Fruit fly (Drosophila melanogaster) whole organism, pupa: Measurements from ENCODE around the gene CG6178.

Experiments used
- CG10348 ChIP-seq: fragments of 200-800 bp; sonication (Bioruptor generic); IDR thresholded peaks from 2 replicates; pipeline ENCODE4 v1.3.6; 2022; ENCODE audit warnings: missing biosample characterization, missing genetic modification characterization
- CG12605 ChIP-seq: fragments of 200-800 bp; sonication (Bioruptor generic); IDR thresholded peaks from 2 replicates; pipeline ENCODE4 v1.3.6; 2022; ENCODE audit warnings: missing biosample characterization, missing genetic modification characterization
- CG13204 ChIP-seq: fragments of 200-800 bp; sonication (Bioruptor generic); optimal IDR thresholded peaks from 2 replicates; lab custom pipeline; 2018; ENCODE audit warnings: missing biosample characterization, mild to moderate bottlenecking, missing genetic modification characterization, moderate library complexity
- CG14655 ChIP-seq: fragments of 200-800 bp; sonication (Bioruptor generic); optimal IDR thresholded peaks from 3 replicates; lab custom pipeline; 2017; ENCODE audit warnings: mild to moderate bottlenecking, missing biosample characterization, missing genetic modification reagents, missing genetic modification characterization
- CG15710 ChIP-seq: fragments of 200-800 bp; sonication (Bioruptor generic); optimal IDR thresholded peaks from 2 replicates; lab custom pipeline; 2018; ENCODE audit warnings: missing biosample characterization, mild to moderate bottlenecking, missing genetic modification characterization, moderate library complexity
- CG17806 ChIP-seq: fragments of 200-800 bp; sonication (Bioruptor generic); optimal IDR thresholded peaks from 2 replicates; lab custom pipeline; 2018; ENCODE audit warnings: missing biosample characterization, mild to moderate bottlenecking, missing genetic modification characterization, moderate library complexity
- CG32121 ChIP-seq: fragments of 200-800 bp; sonication (Bioruptor generic); IDR thresholded peaks from 2 replicates; pipeline ENCODE4 v1.3.6; 2022; ENCODE audit warnings: missing biosample characterization, missing genetic modification characterization
- CG34367 ChIP-seq: fragments of 200-800 bp; sonication (Bioruptor generic); optimal IDR thresholded peaks from 2 replicates; lab custom pipeline; 2018; ENCODE audit warnings: missing biosample characterization, mild to moderate bottlenecking, missing genetic modification characterization
- CG4496 ChIP-seq: fragments of 200-800 bp; sonication (Bioruptor generic); IDR thresholded peaks from 3 replicates; pipeline ENCODE4 v1.3.6; 2022; ENCODE audit warnings: missing biosample characterization, missing genetic modification characterization
- CG8159 ChIP-seq: fragments of 200-800 bp; sonication (Bioruptor generic); optimal IDR thresholded peaks from 3 replicates; lab custom pipeline; 2018; ENCODE audit warnings: missing biosample characterization, mild to moderate bottlenecking, missing genetic modification characterization, moderate library complexity
- CG8301 ChIP-seq: fragments of 200-800 bp; sonication (Bioruptor generic); optimal IDR thresholded peaks from 2 replicates; lab custom pipeline; 2018; ENCODE audit warnings: missing biosample characterization, mild to moderate bottlenecking, missing genetic modification characterization
- CG9948 ChIP-seq: fragments of 200-800 bp; sonication (Bioruptor generic); optimal IDR thresholded peaks from 2 replicates; lab custom pipeline; 2018; ENCODE audit warnings: missing biosample characterization, mild to moderate bottlenecking, missing genetic modification characterization, moderate library complexity
- D1 ChIP-seq: fragments of 200-800 bp; sonication (Bioruptor generic); optimal IDR thresholded peaks from 2 replicates; lab custom pipeline; 2018; ENCODE audit warnings: missing biosample characterization, mild to moderate bottlenecking, missing genetic modification characterization, moderate library complexity
- EcR ChIP-seq: fragments of 200-800 bp; sonication (Bioruptor generic); optimal IDR thresholded peaks from 3 replicates; lab custom pipeline; 2019; ENCODE audit warnings: missing biosample characterization, missing genetic modification characterization, mild to moderate bottlenecking, moderate library complexity, missing genetic modification reagents
- Ets98B ChIP-seq: fragments of 200-800 bp; sonication (Bioruptor generic); IDR thresholded peaks from 2 replicates; pipeline ENCODE4 v1.3.6; 2022; ENCODE audit warnings: missing biosample characterization, missing genetic modification characterization
- Pif1A ChIP-seq: fragments of 200-800 bp; sonication (Bioruptor generic); optimal IDR thresholded peaks from 3 replicates; lab custom pipeline; 2016; ENCODE audit warnings: missing biosample characterization, missing genetic modification characterization
- Pif1B ChIP-seq: fragments of 200-800 bp; sonication (Bioruptor generic); optimal IDR thresholded peaks from 3 replicates; lab custom pipeline; 2016; ENCODE audit warnings: missing biosample characterization, missing genetic modification characterization
- Snoo ChIP-seq: fragments of 200-800 bp; sonication (Bioruptor generic); optimal IDR thresholded peaks from 3 replicates; lab custom pipeline; 2017; ENCODE audit warnings: missing biosample characterization, mild to moderate bottlenecking, missing genetic modification characterization, inconsistent platforms
- fd96Ca ChIP-seq: fragments of 200-800 bp; sonication (Bioruptor generic); IDR thresholded peaks from 3 replicates; pipeline ENCODE4 v1.3.6; 2022; ENCODE audit warnings: missing biosample characterization, missing genetic modification characterization
- gl ChIP-seq: fragments of 200-800 bp; sonication (Bioruptor generic); optimal IDR thresholded peaks from 2 replicates; lab custom pipeline; 2018; ENCODE audit warnings: missing biosample characterization, mild to moderate bottlenecking, missing genetic modification characterization
- rn ChIP-seq: fragments of 200-800 bp; sonication (Bioruptor generic); IDR thresholded peaks from 2 replicates; pipeline ENCODE4 v1.3.6; 2022; ENCODE audit warnings: missing biosample characterization, missing genetic modification characterization

Gene CG6178

dm6 chr3R:24151924-24152809 lies at the start of gene CG6178, which contains the start of gene p38a:
Gene CG6178, plus strand, starts transcription at chr3R:24152347.
Gene p38a, minus strand, starts transcription at chr3R:24152321.
- peak; percentile 99 for TF ChIP-seq CG9948 (tag; lab: Kevin White, UChicago)
- peak; percentile 97 for TF ChIP-seq Ets98B (GFP tag; lab: Robert Waterston, UW)
- peak; percentile 91 for TF ChIP-seq CG10348 (GFP tag; lab: Robert Waterston, UW)
- TF ChIP-seq CG34367: peak; percentile 94
- TF ChIP-seq CG8159 (tag; lab: Kevin White, UChicago): peak; percentile 99
- peak; percentile 99 for TF ChIP-seq CG14655 (GFP tag; lab: Kevin White, UChicago)
- peak; percentile 97 for TF ChIP-seq rn (GFP tag; lab: Robert Waterston, UW)
- peak; percentile 98 for TF ChIP-seq Snoo (tag; lab: Kevin White, UChicago)
- peak; percentile 63 for TF ChIP-seq EcR (GFP tag; lab: Kevin White, UChicago)
- TF ChIP-seq CG4496: peak; percentile 97
- TF ChIP-seq CG12605: peak; percentile 89
- TF ChIP-seq CG32121 (GFP tag; lab: Robert Waterston, UW): peak; percentile 98
- peak; percentile 97 for TF ChIP-seq Pif1B (GFP tag; lab: Kevin White, UChicago)
- TF ChIP-seq CG17806: peak; percentile 98
- TF ChIP-seq CG15710 (tag; lab: Kevin White, UChicago): peak; percentile 99
- TF ChIP-seq Pif1A (GFP tag; lab: Kevin White, UChicago): peak; percentile 91
- TF ChIP-seq CG8301 (tag; lab: Kevin White, UChicago): peak; percentile 98
- TF ChIP-seq gl (tag; lab: Kevin White, UChicago): peak; percentile 74
- peak; percentile 95 for TF ChIP-seq fd96Ca (GFP tag; lab: Robert Waterston, UW)
- TF ChIP-seq D1 (tag; lab: Kevin White, UChicago): no peak
- peak; percentile 89 for TF ChIP-seq CG13204
- TF ChIP-seq, all 21 proteins: peak for 20

dm6 chr3R:24102387-24102786 lies 49.8 kb upstream of the CG6178 start:
- TF ChIP-seq CG14655 (GFP tag; lab: Kevin White, UChicago): no peak
- TF ChIP-seq, all 21 proteins: peak for 0

- no peak for TF ChIP-seq CG34367
- TF ChIP-seq gl (tag; lab: Kevin White, UChicago): no peak
- no peak for TF ChIP-seq Ets98B (GFP tag; lab: Robert Waterston, UW)
- TF ChIP-seq fd96Ca (GFP tag; lab: Robert Waterston, UW): no peak
- TF ChIP-seq CG14655 (GFP tag; lab: Kevin White, UChicago): no peak
- no peak for TF ChIP-seq CG8301 (tag; lab: Kevin White, UChicago)
- no peak for TF ChIP-seq rn (GFP tag; lab: Robert Waterston, UW)
- no peak for TF ChIP-seq CG12605
- TF ChIP-seq D1 (tag; lab: Kevin White, UChicago): no peak
- no peak for TF ChIP-seq Pif1A (GFP tag; lab: Kevin White, UChicago)
- TF ChIP-seq CG32121 (GFP tag; lab: Robert Waterston, UW): no peak
- no peak for TF ChIP-seq EcR (GFP tag; lab: Kevin White, UChicago)
- TF ChIP-seq CG13204: no peak
- no peak for TF ChIP-seq Pif1B (GFP tag; lab: Kevin White, UChicago)
- no peak for TF ChIP-seq CG17806
- TF ChIP-seq, all 21 proteins: peak for 0
Observed at dm6 chr3R:24103708-24104107, 48.4 kb upstream of the CG6178 start.

dm6 chr3R:24104471-24105311 lies 47.5 kb upstream of the CG6178 start:
- peak; percentile 3 for TF ChIP-seq CG8301 (tag; lab: Kevin White, UChicago)
- TF ChIP-seq CG9948 (tag; lab: Kevin White, UChicago): no peak

- no peak for TF ChIP-seq CG32121 (GFP tag; lab: Robert Waterston, UW)
- peak; percentile 10 for TF ChIP-seq CG34367
- TF ChIP-seq Pif1B (GFP tag; lab: Kevin White, UChicago): no peak
- TF ChIP-seq CG9948 (tag; lab: Kevin White, UChicago): no peak
- TF ChIP-seq fd96Ca (GFP tag; lab: Robert Waterston, UW): no peak
- TF ChIP-seq CG8301 (tag; lab: Kevin White, UChicago): no peak
- TF ChIP-seq rn (GFP tag; lab: Robert Waterston, UW): no peak
- no peak for TF ChIP-seq gl (tag; lab: Kevin White, UChicago)
- TF ChIP-seq Snoo (tag; lab: Kevin White, UChicago): peak; percentile 22
- no peak for TF ChIP-seq Ets98B (GFP tag; lab: Robert Waterston, UW)
- TF ChIP-seq EcR (GFP tag; lab: Kevin White, UChicago): peak; percentile 15
- TF ChIP-seq CG8159 (tag; lab: Kevin White, UChicago): peak; percentile 12
- peak; percentile 75 for TF ChIP-seq D1 (tag; lab: Kevin White, UChicago)
- no peak for TF ChIP-seq CG10348 (GFP tag; lab: Robert Waterston, UW)
- no peak for TF ChIP-seq CG13204
- TF ChIP-seq CG15710 (tag; lab: Kevin White, UChicago): no peak
- no peak for TF ChIP-seq Pif1A (GFP tag; lab: Kevin White, UChicago)
- TF ChIP-seq CG4496: no peak
- no peak for TF ChIP-seq CG14655 (GFP tag; lab: Kevin White, UChicago)
- TF ChIP-seq CG17806: no peak
- TF ChIP-seq CG12605: no peak
Observed at dm6 chr3R:24105312-24105902, 46.7 kb upstream of the CG6178 start, which contains the start of gene Syx1A. Gene Syx1A, minus strand, starts transcription at chr3R:24105763.
